Worm (Caenorhabditis elegans) whole organism, L1 larva: ENCODE data around the gene leo-1.

ENCODE experiments used
- ceh-88 ChIP-seq: fragments of 200-800 bp; sonication (Bioruptor generic); IDR thresholded peaks from 2 replicates; pipeline ENCODE4 v1.3.6; 2022; ENCODE audit warnings: missing genetic modification characterization, missing compliant biosample characterization
- elt-3 ChIP-seq, 6 experiments: fragments of 150-350 bp in 1 of 6; sonication (generic microtip); optimal IDR thresholded peaks; 2 replicates each; lab custom pipeline; 2017 to 2018; ENCODE audit warnings: missing biosample characterization in 6 of 6, missing genetic modification characterization in 6 of 6, inconsistent platforms in 1 of 6
- lsy-2 ChIP-seq, 2 experiments: fragments of 150-350 bp; optimal IDR thresholded peaks; 2 replicates each; lab custom pipeline; 2014; ENCODE audit warnings: missing biosample characterization in 2 of 2, missing genetic modification characterization in 2 of 2
- nhr-20 ChIP-seq: sonication (generic microtip); optimal IDR thresholded peaks from 2 replicates; lab custom pipeline; 2016; ENCODE audit warnings: mild to moderate bottlenecking, missing genetic modification characterization, missing compliant biosample characterization
- unc-62 ChIP-seq: fragments of 150-350 bp; optimal IDR thresholded peaks from 2 replicates; lab custom pipeline; 2014; ENCODE audit warnings: missing biosample characterization, missing genetic modification reagents, missing genetic modification characterization

DNA sequence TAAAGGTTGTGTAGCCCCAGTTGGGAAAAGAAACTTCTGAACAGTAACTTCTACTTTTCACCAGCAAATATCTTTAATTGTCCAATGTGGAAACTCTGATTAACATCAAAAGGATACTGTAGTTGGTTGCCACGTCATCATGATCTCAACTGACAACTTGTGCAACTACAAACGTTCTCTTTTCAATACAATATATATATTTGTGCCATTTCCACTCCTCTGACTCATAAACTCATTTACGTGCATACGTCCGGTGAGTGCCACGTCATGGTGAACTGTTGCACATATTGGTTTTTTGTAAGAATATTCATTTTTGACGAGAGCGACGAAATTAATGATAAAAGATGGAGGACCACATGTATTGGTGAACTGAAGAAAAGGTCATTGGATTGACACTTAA is 21.4 kb downstream of the leo-1 start:
- TF ChIP-seq elt-3 (tag; optimal IDR thresholded peaks at IDR 0.05; lab: Kevin White, UChicago) (no peak), unc-62 (GFP tag; lab: Kevin White, UChicago) (no peak), lsy-2 (tag; optimal IDR thresholded peaks at IDR 0.05; lab: Kevin White, UChicago) (no peak), ceh-88 (no peak), nhr-20 (tag; lab: Kevin White, UChicago) (no peak)
